Worm (Caenorhabditis elegans): ENCODE data around the gene srh-59.

- no peak for TF ChIP-seq hrde-1 (tag; optimal IDR thresholded peaks at IDR 0.05; ENCODE audit: borderline replicate concordance)
- TF ChIP-seq ceh-100 (GFP tag; IDR thresholded peaks at IDR 0.05) = no peak
- no peak for TF ChIP-seq T26A5.8 (tag; optimal IDR thresholded peaks at IDR 0.05)
Observed at ce11 chrII:3617512-3617911, 35.7 kb downstream of the srh-59 start, which contains the start of gene F40E12.1.
